Worm (Caenorhabditis elegans) whole organism, young adult: Measurements from ENCODE around the gene frpr-7.

Experiments
- B0019.2 ChIP-seq: fragments of 200-800 bp; sonication (Bioruptor generic); conservative IDR thresholded peaks from 2 replicates; pipeline ENCODE4 v1.3.6; 2022; ENCODE audit warnings: missing genetic modification reagents, missing genetic modification characterization, missing compliant biosample characterization
- B0336.3 ChIP-seq: fragments of 200-800 bp; sonication (Bioruptor generic); IDR thresholded peaks from 2 replicates; pipeline ENCODE4 v1.3.6; 2022; ENCODE audit warnings: missing genetic modification characterization, missing compliant biosample characterization
- F10E7.11 ChIP-seq: sonication (generic microtip); optimal IDR thresholded peaks from 2 replicates; lab custom pipeline; 2017; ENCODE audit warnings: mild to moderate bottlenecking, missing genetic modification characterization, moderate library complexity, missing compliant biosample characterization
- F23B12.7 ChIP-seq: sonication (generic microtip); optimal IDR thresholded peaks from 2 replicates; lab custom pipeline; 2017; ENCODE audit warnings: missing genetic modification characterization, mild to moderate bottlenecking, missing compliant biosample characterization, antibody characterized with exemption, moderate library complexity; ENCODE audit not compliant: insufficient read depth
- F33H1.4 ChIP-seq: fragments of 200-800 bp; sonication (Bioruptor generic); IDR thresholded peaks from 2 replicates; pipeline ENCODE4 v1.3.6; 2022; ENCODE audit warnings: missing genetic modification reagents, missing genetic modification characterization, missing compliant biosample characterization
- Y53F4B.3 ChIP-seq: fragments of 200-800 bp; sonication (Bioruptor generic); IDR thresholded peaks from 2 replicates; pipeline ENCODE4 v1.3.6; 2022; ENCODE audit warnings: missing genetic modification reagents, missing genetic modification characterization, missing compliant biosample characterization
- attf-5 ChIP-seq: fragments of 200-800 bp; sonication (Bioruptor generic); optimal IDR thresholded peaks from 2 replicates; lab custom pipeline; 2018; ENCODE audit warnings: mild to moderate bottlenecking, missing genetic modification characterization, missing compliant biosample characterization
- attf-6 ChIP-seq: fragments of 200-800 bp; sonication (Bioruptor generic); IDR thresholded peaks from 2 replicates; pipeline ENCODE4 v1.3.6; 2022; ENCODE audit warnings: missing genetic modification reagents, missing genetic modification characterization, missing compliant biosample characterization
- bed-2 ChIP-seq: fragments of 200-800 bp; sonication (Bioruptor generic); IDR thresholded peaks from 2 replicates; pipeline ENCODE4 v1.3.6; 2022; ENCODE audit warnings: missing genetic modification reagents, missing genetic modification characterization, missing compliant biosample characterization
- cebp-2 ChIP-seq: fragments of 200-800 bp; sonication (Bioruptor generic); IDR thresholded peaks from 2 replicates; pipeline ENCODE4 v1.3.6; 2022; ENCODE audit warnings: missing genetic modification characterization, missing compliant biosample characterization
- ceh-27 ChIP-seq: fragments of 200-800 bp; sonication (Bioruptor generic); optimal IDR thresholded peaks from 2 replicates; lab custom pipeline; 2018; ENCODE audit warnings: mild to moderate bottlenecking, missing genetic modification characterization, moderate library complexity, missing compliant biosample characterization
- ceh-40 ChIP-seq: fragments of 200-800 bp; sonication (Bioruptor generic); IDR thresholded peaks from 2 replicates; pipeline ENCODE4 v1.3.6; 2022; ENCODE audit warnings: missing genetic modification characterization, missing compliant biosample characterization
- ceh-58 ChIP-seq: fragments of 200-800 bp; sonication (Bioruptor generic); IDR thresholded peaks from 2 replicates; pipeline ENCODE4 v1.3.6; 2022; ENCODE audit warnings: missing genetic modification characterization, missing compliant biosample characterization
- die-1 ChIP-seq: sonication (generic microtip); optimal IDR thresholded peaks from 2 replicates; lab custom pipeline; 2016; ENCODE audit warnings: missing genotype, mild to moderate bottlenecking, missing genetic modification characterization, missing compliant biosample characterization
- dpl-1 ChIP-seq: fragments of 150-350 bp; optimal IDR thresholded peaks from 2 replicates; lab custom pipeline; 2014; ENCODE audit warnings: missing biosample characterization, missing genetic modification reagents, missing genetic modification characterization
- egl-44 ChIP-seq: fragments of 200-800 bp; sonication (Bioruptor generic); IDR thresholded peaks from 2 replicates; pipeline ENCODE4 v1.3.6; 2022; ENCODE audit warnings: missing genetic modification reagents, missing genetic modification characterization, missing compliant biosample characterization
- egrh-3 ChIP-seq: fragments of 200-800 bp; sonication (Bioruptor generic); IDR thresholded peaks from 2 replicates; pipeline ENCODE4 v1.3.6; 2022; ENCODE audit warnings: missing genetic modification reagents, missing genetic modification characterization, missing compliant biosample characterization
- ets-4 ChIP-seq: fragments of 200-800 bp; sonication (Bioruptor generic); optimal IDR thresholded peaks from 2 replicates; lab custom pipeline; 2018; ENCODE audit warnings: mild to moderate bottlenecking, missing genetic modification characterization, missing compliant biosample characterization
- hlh-12 ChIP-seq: sonication (generic microtip); optimal IDR thresholded peaks from 2 replicates; lab custom pipeline; 2016; ENCODE audit warnings: missing genetic modification characterization, missing compliant biosample characterization
- let-607 ChIP-seq, 2 experiments: fragments of 200-800 bp in 1 of 2; sonication (Bioruptor generic) in 1 of 2; sonication (generic microtip) in 1 of 2; optimal IDR thresholded peaks; 2 replicates each; lab custom pipeline; 2016 to 2018; ENCODE audit warnings: mild to moderate bottlenecking in 2 of 2, missing compliant biosample characterization in 2 of 2, missing genetic modification characterization in 2 of 2, moderate library complexity in 2 of 2, missing genotype in 1 of 2
- lin-26 ChIP-seq: fragments of 200-800 bp; sonication (Bioruptor generic); IDR thresholded peaks from 2 replicates; pipeline ENCODE4 v1.3.6; 2022; ENCODE audit warnings: missing genetic modification reagents, missing genetic modification characterization, missing compliant biosample characterization
- lin-40 ChIP-seq: sonication (generic microtip); optimal IDR thresholded peaks from 2 replicates; lab custom pipeline; 2016; ENCODE audit warnings: missing genetic modification characterization, mild to moderate bottlenecking, missing compliant biosample characterization, missing genotype, missing genetic modification reagents
- lin-54 ChIP-seq: fragments of 200-800 bp; sonication (Bioruptor generic); optimal IDR thresholded peaks from 2 replicates; lab custom pipeline; 2018; ENCODE audit warnings: mild to moderate bottlenecking, missing genetic modification characterization, missing compliant biosample characterization
- mel-28 ChIP-seq: sonication (generic microtip); optimal IDR thresholded peaks from 2 replicates; lab custom pipeline; 2016; ENCODE audit warnings: borderline replicate concordance, mild to moderate bottlenecking, missing genetic modification characterization, missing compliant biosample characterization
- nfya-1 ChIP-seq: sonication (generic microtip); optimal IDR thresholded peaks from 2 replicates; lab custom pipeline; 2017; ENCODE audit warnings: antibody characterized with exemption, missing compliant biosample characterization, missing genetic modification characterization, borderline replicate concordance; ENCODE audit not compliant: insufficient read depth
- nfya-2 ChIP-seq: fragments of 200-800 bp; sonication (Bioruptor generic); IDR thresholded peaks from 2 replicates; pipeline ENCODE4 v1.3.6; 2022; ENCODE audit warnings: missing genetic modification reagents, missing genetic modification characterization, missing compliant biosample characterization
- snpc-1.1 ChIP-seq: sonication (generic microtip); optimal IDR thresholded peaks from 2 replicates; lab custom pipeline; 2017; ENCODE audit warnings: missing genetic modification characterization, mild to moderate bottlenecking, missing compliant biosample characterization, antibody characterized with exemption, moderate library complexity, missing genotype, missing genetic modification reagents; ENCODE audit not compliant: insufficient read depth
- snpc-1.3 ChIP-seq: sonication (generic microtip); optimal IDR thresholded peaks from 2 replicates; lab custom pipeline; 2017; ENCODE audit warnings: missing genetic modification characterization, mild to moderate bottlenecking, missing compliant biosample characterization, antibody characterized with exemption, moderate library complexity, missing genotype, missing genetic modification reagents; ENCODE audit not compliant: insufficient read depth
- somi-1 ChIP-seq: fragments of 200-800 bp; sonication (Bioruptor generic); optimal IDR thresholded peaks from 2 replicates; lab custom pipeline; 2018; ENCODE audit warnings: mild to moderate bottlenecking, missing genetic modification characterization, missing compliant biosample characterization
- sptf-2 ChIP-seq: fragments of 200-800 bp; sonication (Bioruptor generic); optimal IDR thresholded peaks from 2 replicates; lab custom pipeline; 2018; ENCODE audit warnings: mild to moderate bottlenecking, missing genetic modification characterization, missing compliant biosample characterization
- tbp1 ChIP-seq: fragments of 200-800 bp; sonication (Bioruptor generic); optimal IDR thresholded peaks from 2 replicates; lab custom pipeline; 2018; ENCODE audit warnings: mild to moderate bottlenecking, missing genetic modification characterization, missing compliant biosample characterization
- tlf-1 ChIP-seq: fragments of 200-800 bp; sonication (Bioruptor generic); optimal IDR thresholded peaks from 2 replicates; lab custom pipeline; 2018; ENCODE audit warnings: mild to moderate bottlenecking, missing genetic modification characterization, missing compliant biosample characterization
- unc-130 ChIP-seq: sonication (generic microtip); optimal IDR thresholded peaks from 2 replicates; lab custom pipeline; 2016; ENCODE audit warnings: missing genetic modification reagents, missing genetic modification characterization, missing compliant biosample characterization
- xnd-1 ChIP-seq: sonication (generic microtip); optimal IDR thresholded peaks from 2 replicates; lab custom pipeline; 2016; ENCODE audit warnings: missing genotype, missing genetic modification reagents, missing genetic modification characterization, missing compliant biosample characterization
- zfh-2 ChIP-seq: fragments of 200-800 bp; sonication (Bioruptor generic); conservative IDR thresholded peaks from 2 replicates; pipeline ENCODE4 v1.3.6; 2022; ENCODE audit warnings: missing genetic modification reagents, missing genetic modification characterization, missing compliant biosample characterization

frpr-7 gene

DNA sequence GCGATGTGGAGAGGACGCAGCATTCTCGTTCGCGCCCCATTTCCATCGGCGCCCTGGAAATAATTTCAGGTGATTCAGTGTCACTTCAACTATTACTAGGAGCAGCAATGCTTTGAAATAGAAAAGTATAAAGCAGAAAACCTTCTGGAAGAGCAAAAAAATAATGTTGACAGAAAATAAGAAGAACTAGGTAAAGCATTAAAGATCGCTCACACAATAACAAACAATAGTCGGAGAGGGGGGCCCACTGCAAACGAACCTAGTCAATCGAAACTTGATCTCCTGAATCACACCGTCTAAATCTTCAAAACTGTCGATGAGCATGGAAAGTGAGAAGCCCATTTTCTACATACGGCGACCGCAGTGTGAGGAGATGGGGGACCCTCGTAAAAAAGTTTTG is 48.2 kb upstream of the frpr-7 start (continued):
- TF ChIP-seq F10E7.11 (tag; lab: Kevin White, UChicago) (no peak), ceh-40 (GFP tag; lab: Robert Waterston, UW) (no peak), nfya-2 (GFP tag; lab: Robert Waterston, UW) (no peak), Y53F4B.3 (GFP tag; lab: Robert Waterston, UW) (no peak), somi-1 (GFP tag; lab: Kevin White, UChicago) (no peak)

- TF ChIP-seq snpc-1.1 (tag; lab: Kevin White, UChicago) (no peak), attf-5 (GFP tag; lab: Kevin White, UChicago) (peak; percentile 5), tbp1 (no peak), ceh-58 (GFP tag; lab: Robert Waterston, UW) (no peak), attf-6 (GFP tag; lab: Robert Waterston, UW) (no peak), snpc-1.3 (tag; lab: Kevin White, UChicago) (no peak), ceh-27 (GFP tag; lab: Kevin White, UChicago) (peak; percentile 14), lin-54 (GFP tag; lab: Kevin White, UChicago) (no peak)
Observed at ce11 chrX:17627382-17627781, 47.7 kb upstream of the frpr-7 start.

- TF ChIP-seq ets-4 (GFP tag; lab: Kevin White, UChicago): no peak
- TF ChIP-seq lin-26 (GFP tag; lab: Robert Waterston, UW): no peak
- no peak for TF ChIP-seq mel-28 (tag; lab: Kevin White, UChicago)
- no peak for TF ChIP-seq xnd-1
- TF ChIP-seq B0019.2 (GFP tag; lab: Robert Waterston, UW): no peak
- TF ChIP-seq bed-2 (GFP tag; lab: Robert Waterston, UW): no peak
- TF ChIP-seq dpl-1 (GFP tag; lab: Kevin White, UChicago): no peak
- TF ChIP-seq F23B12.7: no peak
Observed at ce11 chrX:17626599-17626998, 46.9 kb upstream of the frpr-7 start.

ce11 chrX:17625729-17626128 is 46.0 kb upstream of the frpr-7 start:
- TF ChIP-seq F33H1.4 (GFP tag; lab: Robert Waterston, UW) (no peak), mel-28 (tag; lab: Kevin White, UChicago) (no peak), let-607 (tag; optimal IDR thresholded peaks at IDR 0.05; lab: Kevin White, UChicago) (no peak), unc-130 (GFP tag; lab: Kevin White, UChicago) (no peak), lin-40 (tag; lab: Kevin White, UChicago) (no peak), sptf-2 (GFP tag; lab: Kevin White, UChicago) (no peak), hlh-12 (tag; lab: Kevin White, UChicago) (no peak), lin-54 (GFP tag; lab: Kevin White, UChicago) (no peak), die-1 (tag; lab: Kevin White, UChicago) (no peak), egl-44 (GFP tag; lab: Robert Waterston, UW) (no peak), tlf-1 (GFP tag; lab: Kevin White, UChicago) (no peak)

ce11 chrX:17625245-17625644 is 45.6 kb upstream of the frpr-7 start:
- TF ChIP-seq nfya-1 (tag; lab: Kevin White, UChicago): no peak
- peak; percentile 45; the same call in 1 of the 2 replicates for TF ChIP-seq egrh-3 (GFP tag; lab: Robert Waterston, UW)
- TF ChIP-seq cebp-2 (GFP tag; lab: Robert Waterston, UW): no peak
- TF ChIP-seq B0336.3 (GFP tag; lab: Robert Waterston, UW): peak; percentile 14; the same call in 1 of the 2 replicates
- peak; percentile 72 for TF ChIP-seq zfh-2 (GFP tag; lab: Robert Waterston, UW)
